Worm (Caenorhabditis elegans): Measurements from ENCODE around the gene F36A4.5.

DNA sequence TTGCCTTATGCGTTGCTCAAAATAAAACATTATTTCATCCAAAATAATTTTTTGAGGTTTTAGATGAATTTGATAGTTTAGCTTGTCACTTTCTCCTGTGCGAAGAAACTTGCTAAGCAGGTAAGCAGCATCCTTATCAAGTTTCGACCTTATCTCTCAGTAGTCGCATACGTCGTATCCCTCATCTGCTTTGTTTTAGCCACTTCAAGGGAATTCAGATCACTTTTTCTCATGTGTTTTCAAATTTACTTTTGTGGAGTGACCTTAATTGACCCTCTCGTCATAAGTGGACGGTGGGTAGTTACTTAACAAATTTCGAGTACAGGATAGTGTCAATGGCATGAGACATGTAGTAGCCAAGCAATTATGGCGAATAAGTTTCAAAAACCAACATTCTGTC is 28.7 kb upstream of the F36A4.5 start:
- TF ChIP-seq nhr-12 (tag; optimal IDR thresholded peaks at IDR 0.05): no peak
- peak; percentile 8 for TF ChIP-seq ama-1 (optimal IDR thresholded peaks at IDR 0.05)
- no peak for TF ChIP-seq ceh-82 (tag; optimal IDR thresholded peaks at IDR 0.05)
- TF ChIP-seq ceh-16 (tag; optimal IDR thresholded peaks at IDR 0.05): no peak
- no peak for TF ChIP-seq unc-62 (GFP tag; optimal IDR thresholded peaks at IDR 0.05)
- no peak for TF ChIP-seq egl-27 (tag; optimal IDR thresholded peaks at IDR 0.05)
- TF ChIP-seq nhr-25 (tag; optimal IDR thresholded peaks at IDR 0.05): peak; percentile 22
- TF ChIP-seq mdl-1 (tag; optimal IDR thresholded peaks at IDR 0.05): no peak
- no peak for TF ChIP-seq gmeb-1 (tag; optimal IDR thresholded peaks at IDR 0.05)
- TF ChIP-seq alr-1 (tag; optimal IDR thresholded peaks at IDR 0.05): no peak
- no peak for TF ChIP-seq lsy-2 (tag; optimal IDR thresholded peaks at IDR 0.05)
- no peak for TF ChIP-seq nhr-6 (tag; optimal IDR thresholded peaks at IDR 0.05)
